Worm (Caenorhabditis elegans) whole organism, late embryonic: ENCODE results near the gene D1014.6.

Experiments
- C08G9.2 ChIP-seq: sonication (generic microtip); optimal IDR thresholded peaks from 2 replicates; lab custom pipeline; 2016; ENCODE audit warnings: mild to moderate bottlenecking, missing genetic modification characterization, moderate library complexity, missing compliant biosample characterization
- K09A11.1 ChIP-seq: sonication (generic microtip); optimal IDR thresholded peaks from 2 replicates; lab custom pipeline; 2017; ENCODE audit warnings: antibody characterized with exemption, mild to moderate bottlenecking, missing genetic modification characterization, missing compliant biosample characterization; ENCODE audit not compliant: insufficient read depth
- T23F11.4 ChIP-seq: fragments of 200-800 bp; sonication (Bioruptor generic); optimal IDR thresholded peaks from 2 replicates; lab custom pipeline; 2018; ENCODE audit warnings: mild to moderate bottlenecking, missing genetic modification characterization, missing compliant biosample characterization
- Y22D7AL.16 ChIP-seq: sonication (generic microtip); optimal IDR thresholded peaks from 2 replicates; lab custom pipeline; 2016; ENCODE audit warnings: missing genetic modification characterization, missing compliant biosample characterization
- ahr-1 ChIP-seq: sonication (generic microtip); optimal IDR thresholded peaks from 2 replicates; lab custom pipeline; 2016; ENCODE audit warnings: missing genetic modification characterization, missing compliant biosample characterization
- ama-1 ChIP-seq: fragments of 150-350 bp; optimal IDR thresholded peaks from 2 replicates; lab custom pipeline; 2014
- ceh-22 ChIP-seq: sonication (generic microtip); optimal IDR thresholded peaks from 2 replicates; lab custom pipeline; 2017; ENCODE audit warnings: missing biosample characterization, missing genetic modification characterization
- ceh-30 ChIP-seq: fragments of 150-350 bp; optimal IDR thresholded peaks from 2 replicates; lab custom pipeline; 2014; ENCODE audit warnings: missing biosample characterization, missing genetic modification characterization
- ceh-31 ChIP-seq: sonication (generic microtip); optimal IDR thresholded peaks from 2 replicates; lab custom pipeline; 2016; ENCODE audit warnings: missing genetic modification characterization, missing compliant biosample characterization
- ceh-45 ChIP-seq: fragments of 200-800 bp; sonication (Bioruptor generic); IDR thresholded peaks from 2 replicates; pipeline ENCODE4 v1.3.6; 2022; ENCODE audit warnings: missing genetic modification reagents, missing genetic modification characterization, missing compliant biosample characterization
- ceh-48 ChIP-seq: sonication (generic microtip); optimal IDR thresholded peaks from 2 replicates; lab custom pipeline; 2016; ENCODE audit warnings: missing genetic modification characterization, inconsistent platforms, missing compliant biosample characterization
- ceh-6 ChIP-seq: fragments of 200-800 bp; sonication (Bioruptor generic); optimal IDR thresholded peaks from 2 replicates; lab custom pipeline; 2018; ENCODE audit warnings: mild to moderate bottlenecking, missing genetic modification characterization, missing compliant biosample characterization
- ceh-9 ChIP-seq: sonication (generic microtip); optimal IDR thresholded peaks from 2 replicates; lab custom pipeline; 2016; ENCODE audit warnings: mild to moderate bottlenecking, missing genetic modification characterization, inconsistent platforms, missing compliant biosample characterization
- che-1 ChIP-seq: sonication (generic microtip); optimal IDR thresholded peaks from 2 replicates; lab custom pipeline; 2016; ENCODE audit warnings: mild to moderate bottlenecking, missing genetic modification characterization, missing compliant biosample characterization
- ets-4 ChIP-seq: sonication (generic microtip); optimal IDR thresholded peaks from 2 replicates; lab custom pipeline; 2016; ENCODE audit warnings: missing genetic modification characterization, missing compliant biosample characterization
- eyg-1 ChIP-seq: sonication (generic microtip); optimal IDR thresholded peaks from 2 replicates; lab custom pipeline; 2016; ENCODE audit warnings: missing genotype, missing genetic modification characterization, missing compliant biosample characterization
- fkh-10 ChIP-seq: fragments of 150-350 bp; optimal IDR thresholded peaks from 2 replicates; lab custom pipeline; 2014; ENCODE audit warnings: missing biosample characterization, missing genetic modification reagents, missing genetic modification characterization
- gmeb-2 ChIP-seq: sonication (generic microtip); optimal IDR thresholded peaks from 2 replicates; lab custom pipeline; 2016; ENCODE audit warnings: missing genetic modification characterization, inconsistent platforms, missing compliant biosample characterization
- hlh-13 ChIP-seq: fragments of 200-800 bp; sonication (Bioruptor generic); optimal IDR thresholded peaks from 2 replicates; lab custom pipeline; 2018; ENCODE audit warnings: mild to moderate bottlenecking, missing genetic modification characterization, missing compliant biosample characterization
- hlh-15 ChIP-seq: sonication (generic microtip); optimal IDR thresholded peaks from 2 replicates; lab custom pipeline; 2016; ENCODE audit warnings: missing genetic modification characterization, missing compliant biosample characterization
- hlh-30 ChIP-seq: sonication (generic microtip); optimal IDR thresholded peaks from 2 replicates; lab custom pipeline; 2017; ENCODE audit warnings: antibody characterized with exemption, missing genetic modification characterization, missing compliant biosample characterization; ENCODE audit not compliant: insufficient read depth
- hlh-6 ChIP-seq: sonication (generic microtip); optimal IDR thresholded peaks from 2 replicates; lab custom pipeline; 2016; ENCODE audit warnings: missing genotype, missing genetic modification characterization, missing compliant biosample characterization
- lin-11 ChIP-seq: fragments of 200-800 bp; sonication (Bioruptor generic); optimal IDR thresholded peaks from 2 replicates; lab custom pipeline; 2018; ENCODE audit warnings: mild to moderate bottlenecking, missing genetic modification characterization, missing compliant biosample characterization
- odd-2 ChIP-seq: sonication (generic microtip); optimal IDR thresholded peaks from 2 replicates; lab custom pipeline; 2017; ENCODE audit warnings: antibody characterized with exemption, mild to moderate bottlenecking, missing genetic modification characterization, missing compliant biosample characterization
- pag-3 ChIP-seq: sonication (generic microtip); optimal IDR thresholded peaks from 2 replicates; lab custom pipeline; 2016; ENCODE audit warnings: missing compliant biosample characterization, missing genetic modification characterization, borderline replicate concordance
- pqm-1 ChIP-seq: sonication (generic microtip); optimal IDR thresholded peaks from 2 replicates; lab custom pipeline; 2016; ENCODE audit warnings: missing genetic modification characterization, missing compliant biosample characterization
- pros-1 ChIP-seq: fragments of 150-350 bp; optimal IDR thresholded peaks from 2 replicates; lab custom pipeline; 2014; ENCODE audit warnings: missing biosample characterization, missing genetic modification reagents, missing genetic modification characterization
- ref-2 ChIP-seq: sonication (generic microtip); optimal IDR thresholded peaks from 2 replicates; lab custom pipeline; 2016; ENCODE audit warnings: missing genetic modification characterization, missing compliant biosample characterization
- rnt-1 ChIP-seq: sonication (generic microtip); optimal IDR thresholded peaks from 2 replicates; lab custom pipeline; 2016; ENCODE audit warnings: missing genetic modification characterization, missing compliant biosample characterization
- sdc-2 ChIP-seq: sonication (generic microtip); optimal IDR thresholded peaks from 2 replicates; lab custom pipeline; 2016; ENCODE audit warnings: missing genotype, missing genetic modification characterization, missing compliant biosample characterization
- sox-4 ChIP-seq: sonication (generic microtip); optimal IDR thresholded peaks from 2 replicates; lab custom pipeline; 2017; ENCODE audit warnings: mild to moderate bottlenecking, missing genetic modification characterization, inconsistent platforms, missing compliant biosample characterization
- tbx-7 ChIP-seq: sonication (generic microtip); optimal IDR thresholded peaks from 2 replicates; lab custom pipeline; 2016; ENCODE audit warnings: missing genotype, missing genetic modification characterization, missing compliant biosample characterization
- unc-3 ChIP-seq, 2 experiments: fragments of 200-800 bp in 1 of 2; sonication (Bioruptor generic) in 1 of 2; sonication (generic microtip) in 1 of 2; conservative IDR thresholded peaks in 1 of 2; optimal IDR thresholded peaks in 1 of 2; 2 replicates each; pipeline versions ENCODE4 v1.3.6 to Lab custom; 2016 to 2022; ENCODE audit warnings: missing compliant biosample characterization in 2 of 2, missing genetic modification characterization in 2 of 2, missing genetic modification reagents in 1 of 2
- unc-55 ChIP-seq: sonication (generic microtip); optimal IDR thresholded peaks from 2 replicates; lab custom pipeline; 2017; ENCODE audit warnings: missing biosample characterization, missing genetic modification reagents, missing genetic modification characterization
- zip-5 ChIP-seq: sonication (generic microtip); optimal IDR thresholded peaks from 2 replicates; lab custom pipeline; 2016; ENCODE audit warnings: missing genetic modification characterization, missing compliant biosample characterization
- ztf-16 ChIP-seq: sonication (generic microtip); optimal IDR thresholded peaks from 2 replicates; lab custom pipeline; 2017; ENCODE audit warnings: missing genetic modification characterization, missing compliant biosample characterization

Gene D1014.6

ce11 chrV:8085141-8085540, 35.8 kb upstream of the D1014.6 start, which contains the start of gene C09H5.7:
C09H5.7 (minus strand) TSS chrV:8085241.
- TF ChIP-seq ceh-48 (tag; lab: Kevin White, UChicago) (no peak), ama-1 (lab: Kevin White, UChicago) (no peak), ztf-16 (tag; lab: Kevin White, UChicago) (no peak), Y22D7AL.16 (tag; lab: Kevin White, UChicago) (no peak), ceh-30 (tag; lab: Kevin White, UChicago) (no peak)

- no peak for TF ChIP-seq ceh-6 (GFP tag; lab: Kevin White, UChicago)
- no peak for TF ChIP-seq eyg-1 (tag; lab: Kevin White, UChicago)
- no peak for TF ChIP-seq ceh-45 (GFP tag; lab: Robert Waterston, UW)
- no peak for TF ChIP-seq odd-2 (tag; lab: Kevin White, UChicago)
- TF ChIP-seq sox-4 (tag; lab: Kevin White, UChicago), result no peak
- no peak for TF ChIP-seq che-1 (tag; lab: Kevin White, UChicago)
- TF ChIP-seq ceh-31, result no peak
- no peak for TF ChIP-seq ets-4
- TF ChIP-seq T23F11.4, result no peak
- no peak for TF ChIP-seq ceh-22 (tag; lab: Kevin White, UChicago)
- TF ChIP-seq tbx-7 (tag; lab: Kevin White, UChicago), result no peak
- TF ChIP-seq Y22D7AL.16 (tag; lab: Kevin White, UChicago), result no peak
- no peak for TF ChIP-seq zip-5 (tag; lab: Kevin White, UChicago)
- TF ChIP-seq unc-3 (GFP tag; conservative IDR thresholded peaks at IDR 0.05; lab: Robert Waterston, UW), result no peak
- no peak for TF ChIP-seq unc-3 (tag; optimal IDR thresholded peaks at IDR 0.05; lab: Kevin White, UChicago)
- TF ChIP-seq, all 69 proteins: peak for 0
These were observed 30.4 kb upstream of the D1014.6 start, which contains the start of gene str-130 for ce11 chrV:8090595-8090994. str-130 (minus strand) TSS chrV:8090695.

DNA sequence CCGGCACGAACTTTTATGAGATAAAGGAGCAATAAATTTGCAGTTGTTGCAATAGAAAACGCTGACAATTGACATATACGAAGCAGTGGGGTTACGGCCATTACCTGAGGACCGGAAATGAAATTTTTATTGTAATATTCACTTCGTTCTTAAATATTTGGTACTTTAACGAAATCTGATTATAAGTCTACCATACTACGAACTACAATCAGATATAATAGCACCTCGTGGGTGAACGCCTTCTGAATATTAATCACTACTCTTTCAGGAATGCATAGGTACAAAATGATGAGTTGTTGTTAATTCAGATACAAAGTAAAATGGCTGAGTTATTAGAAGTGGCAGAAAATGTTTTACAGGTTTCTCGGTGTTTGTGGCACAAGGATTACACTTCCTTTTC, 28.6 kb upstream of the D1014.6 start, which contains the start of gene str-129:
Gene str-129, minus strand, starts transcription at position 101 of the 400 bp plus-strand sequence.
- TF ChIP-seq ahr-1 (tag; lab: Kevin White, UChicago), result no peak
- no peak for TF ChIP-seq pros-1 (tag; lab: Kevin White, UChicago)
- no peak for TF ChIP-seq zip-5 (tag; lab: Kevin White, UChicago)
- TF ChIP-seq pag-3 (tag; lab: Kevin White, UChicago), result no peak

- TF ChIP-seq C08G9.2 (no peak), hlh-13 (GFP tag; lab: Kevin White, UChicago) (no peak), unc-3 (GFP tag; conservative IDR thresholded peaks at IDR 0.05; lab: Robert Waterston, UW) (no peak), unc-3 (tag; optimal IDR thresholded peaks at IDR 0.05; lab: Kevin White, UChicago) (no peak), hlh-6 (tag; lab: Kevin White, UChicago) (no peak)
These were observed 25.6 kb upstream of the D1014.6 start, which contains the start of gene str-146 for ce11 chrV:8095378-8095777. str-146 (minus strand) TSS chrV:8095478.

ce11 chrV:8098239-8098638, 22.7 kb upstream of the D1014.6 start, which contains the start of gene str-145:
str-145 (minus strand) TSS chrV:8098339.
- TF ChIP-seq pag-3 (tag; lab: Kevin White, UChicago), result no peak
- no peak for TF ChIP-seq ceh-31
- TF ChIP-seq pqm-1 (tag; lab: Kevin White, UChicago), result no peak
- no peak for TF ChIP-seq gmeb-2 (tag; lab: Kevin White, UChicago)
- no peak for TF ChIP-seq pros-1 (tag; lab: Kevin White, UChicago)
- no peak for TF ChIP-seq ref-2 (tag; lab: Kevin White, UChicago)
- TF ChIP-seq, all 69 proteins: peak for 0

- no peak for TF ChIP-seq K09A11.1
- TF ChIP-seq, all 69 proteins: peak for 0
These were observed 21.7 kb upstream of the D1014.6 start, which contains the start of gene sdz-23 for ce11 chrV:8099306-8099705. sdz-23 (plus strand) TSS chrV:8099606.

DNA sequence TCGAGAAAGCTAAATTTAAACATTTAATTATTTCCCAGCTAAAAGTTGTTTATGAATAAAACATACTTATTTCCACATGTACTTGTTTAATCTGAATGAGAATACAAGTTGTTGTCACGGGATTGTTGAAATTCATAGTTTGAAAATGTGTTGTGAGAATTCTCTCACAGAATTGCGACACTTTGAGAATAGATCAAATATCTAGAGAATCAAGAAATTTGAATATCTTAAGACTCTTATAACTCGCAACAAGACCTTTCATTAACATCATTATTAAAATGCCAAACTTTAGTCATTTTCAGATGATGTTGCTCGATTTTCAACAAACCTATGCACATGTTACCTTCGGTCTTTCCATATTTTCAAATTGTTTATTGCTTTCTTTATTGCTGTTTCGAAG, 18.0 kb upstream of the D1014.6 start, which contains the start of gene str-90:
Gene str-90, plus strand, starts transcription at position 301 of the 400 bp plus-strand sequence.
- no peak for TF ChIP-seq K09A11.1
- TF ChIP-seq hlh-15, result no peak
- TF ChIP-seq C08G9.2, result no peak
- no peak for TF ChIP-seq ceh-31
- TF ChIP-seq ceh-9 (tag; lab: Kevin White, UChicago), result no peak
- TF ChIP-seq ama-1 (lab: Kevin White, UChicago), result no peak
- TF ChIP-seq rnt-1 (tag; lab: Kevin White, UChicago), result no peak
- TF ChIP-seq T23F11.4, result no peak
- no peak for TF ChIP-seq lin-11 (tag; lab: Kevin White, UChicago)
- TF ChIP-seq fkh-10 (GFP tag; lab: Kevin White, UChicago), result no peak
- no peak for TF ChIP-seq unc-55 (GFP tag; lab: Kevin White, UChicago)
- TF ChIP-seq pros-1 (tag; lab: Kevin White, UChicago), result no peak
- TF ChIP-seq hlh-30 (tag; lab: Kevin White, UChicago), result no peak
- no peak for TF ChIP-seq ref-2 (tag; lab: Kevin White, UChicago)
- TF ChIP-seq ahr-1 (tag; lab: Kevin White, UChicago), result no peak
- no peak for TF ChIP-seq sdc-2 (tag; lab: Kevin White, UChicago)
